Fruit fly (Drosophila melanogaster): ENCODE results near the gene Tango2.

- TF ChIP-seq psq (optimal IDR thresholded peaks at IDR 0.05) (no peak), Myc (optimal IDR thresholded peaks at IDR 0.05) (no peak)
These were observed 14.5 kb upstream of the Tango2 start, which contains the start of gene up for dm6 chrX:13602071-13602858.

Data from Kc167 (cell line).